Worm (Caenorhabditis elegans): ENCODE measurements around the gene paic-1.

Gene paic-1

ce11 chrII:4321766-4322165, 50.6 kb downstream of the paic-1 start, which contains the start of gene Y52E8A.1:
Y52E8A.1 (plus strand) TSS chrII:4322066.
- no peak for TF ChIP-seq C34F6.9 (tag; optimal IDR thresholded peaks at IDR 0.05)
- no peak for TF ChIP-seq skn-1 (tag; optimal IDR thresholded peaks at IDR 0.05)
- TF ChIP-seq crh-2 (tag; optimal IDR thresholded peaks at IDR 0.05): no peak
- TF ChIP-seq blmp-1 (tag; optimal IDR thresholded peaks at IDR 0.05; ENCODE audit: insufficient read depth): no peak
- no peak for TF ChIP-seq mbf-1 (tag; optimal IDR thresholded peaks at IDR 0.05)
- TF ChIP-seq nhr-11 (tag; optimal IDR thresholded peaks at IDR 0.05): no peak
- no peak for TF ChIP-seq nhr-21 (tag; optimal IDR thresholded peaks at IDR 0.05)
- TF ChIP-seq nhr-12 (tag; optimal IDR thresholded peaks at IDR 0.05): no peak
- TF ChIP-seq elt-3 (tag; optimal IDR thresholded peaks at IDR 0.05): no peak
- TF ChIP-seq gmeb-1 (tag; optimal IDR thresholded peaks at IDR 0.05): no peak
- TF ChIP-seq R02D3.7 (tag; optimal IDR thresholded peaks at IDR 0.05): no peak
- no peak for TF ChIP-seq elt-1 (tag; optimal IDR thresholded peaks at IDR 0.05)
- no peak for TF ChIP-seq unc-62 (GFP tag; optimal IDR thresholded peaks at IDR 0.05)
- TF ChIP-seq Y55F3AM.14 (GFP tag; optimal IDR thresholded peaks at IDR 0.05): no peak
- no peak for TF ChIP-seq ceh-82 (tag; optimal IDR thresholded peaks at IDR 0.05)

DNA sequence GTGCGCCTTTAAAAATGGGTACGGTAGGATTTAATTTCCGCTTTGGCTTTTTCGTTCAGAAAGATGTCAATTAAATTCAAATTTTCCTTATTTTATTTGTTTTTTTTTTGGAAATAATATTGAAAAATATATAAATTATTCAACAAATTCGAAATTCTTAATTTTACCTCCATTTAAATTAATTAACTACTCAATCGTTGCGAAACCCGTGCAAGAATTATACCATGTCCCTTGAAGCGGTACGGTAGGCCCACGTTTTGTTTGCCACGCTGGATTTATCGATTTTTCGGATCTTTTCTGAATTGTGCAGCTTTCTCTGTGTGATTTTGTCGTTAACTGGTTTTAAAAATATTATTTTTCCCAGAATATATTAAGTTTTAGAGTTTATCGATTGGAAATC, 51.9 kb downstream of the paic-1 start, which contains the start of gene Y52E8A.2:
Y52E8A.2 (plus strand) TSS at position 382 of the 400 bp plus-strand sequence.
- TF ChIP-seq elt-1 (tag; optimal IDR thresholded peaks at IDR 0.05) (no peak), aly-2 (tag; optimal IDR thresholded peaks at IDR 0.05) (no peak), elt-3 (tag; optimal IDR thresholded peaks at IDR 0.05) (no peak), C34F6.9 (tag; optimal IDR thresholded peaks at IDR 0.05) (no peak), mbf-1 (tag; optimal IDR thresholded peaks at IDR 0.05) (no peak)

Data from whole organism, L2 larva.